Worm (Caenorhabditis elegans): ENCODE measurements around the gene F28F5.6.

ce11 chrIII:6822790-6823189, 3.6 kb upstream of the F28F5.6 start:
- TF ChIP-seq ekl-4 (GFP tag; IDR thresholded peaks at IDR 0.05) (no peak), madf-8 (GFP tag; conservative IDR thresholded peaks at IDR 0.05) (no peak), ztf-26 (tag; optimal IDR thresholded peaks at IDR 0.05) (no peak), ztf-25 (GFP tag; IDR thresholded peaks at IDR 0.05) (no peak), F57A8.1 (GFP tag; optimal IDR thresholded peaks at IDR 0.05) (no peak), ceh-79 (tag; optimal IDR thresholded peaks at IDR 0.05) (no peak), ztf-6 (GFP tag; IDR thresholded peaks at IDR 0.05) (no peak), T26A5.8 (tag; optimal IDR thresholded peaks at IDR 0.05) (no peak), egl-44 (GFP tag; IDR thresholded peaks at IDR 0.05) (no peak), nhr-179 (tag; optimal IDR thresholded peaks at IDR 0.05) (no peak), athp-1 (tag; optimal IDR thresholded peaks at IDR 0.05) (no peak), tlf-1 (GFP tag; optimal IDR thresholded peaks at IDR 0.05) (no peak)
